Fruit fly (Drosophila melanogaster) whole organism, embryonic: ENCODE data around the gene rogdi.

ENCODE experiments used
- Ada2b ChIP-seq: fragments of 200-800 bp; sonication (Bioruptor generic); IDR thresholded peaks from 2 replicates; pipeline ENCODE4 v1.3.6; 2022; ENCODE audit warnings: missing biosample characterization, missing genetic modification characterization
- Aef1 ChIP-seq: fragments of 200-800 bp; sonication (Bioruptor generic); IDR thresholded peaks from 3 replicates; pipeline ENCODE4 v1.3.6; 2022; ENCODE audit warnings: missing biosample characterization, missing genetic modification characterization
- Atf3 ChIP-seq: fragments of 200-800 bp; sonication (Bioruptor generic); optimal IDR thresholded peaks from 3 replicates; lab custom pipeline; 2016; ENCODE audit warnings: missing biosample characterization, missing genetic modification characterization
- BtbVII ChIP-seq: fragments of 200-800 bp; sonication (Bioruptor generic); optimal IDR thresholded peaks from 3 replicates; lab custom pipeline; 2017; ENCODE audit warnings: missing biosample characterization, mild to moderate bottlenecking, missing genetic modification characterization
- CG10209 ChIP-seq: fragments of 200-800 bp; sonication (Bioruptor generic); optimal IDR thresholded peaks from 3 replicates; lab custom pipeline; 2017; ENCODE audit warnings: missing biosample characterization, mild to moderate bottlenecking, missing genetic modification characterization, missing genetic modification reagents
- CG10462 ChIP-seq: fragments of 200-800 bp; sonication (Bioruptor generic); optimal IDR thresholded peaks from 2 replicates; lab custom pipeline; 2016; ENCODE audit warnings: missing biosample characterization, missing genetic modification characterization
- CG12155 ChIP-seq: fragments of 200-800 bp; sonication (Bioruptor generic); optimal IDR thresholded peaks from 3 replicates; lab custom pipeline; 2016; ENCODE audit warnings: missing biosample characterization, missing genetic modification characterization
- CG14050 ChIP-seq: fragments of 200-800 bp; sonication (Bioruptor generic); IDR thresholded peaks from 3 replicates; pipeline ENCODE4 v1.3.6; 2022; ENCODE audit warnings: missing biosample characterization, missing genetic modification characterization
- CG1529 ChIP-seq: fragments of 200-800 bp; sonication (Bioruptor generic); optimal IDR thresholded peaks from 3 replicates; lab custom pipeline; 2018; ENCODE audit warnings: missing biosample characterization, missing genetic modification characterization
- CG15601 ChIP-seq: fragments of 200-800 bp; sonication (Bioruptor generic); optimal IDR thresholded peaks from 3 replicates; lab custom pipeline; 2019; ENCODE audit warnings: missing biosample characterization, mild to moderate bottlenecking, missing genetic modification characterization, moderate library complexity
- CG16779 ChIP-seq: fragments of 200-800 bp; sonication (Bioruptor generic); IDR thresholded peaks from 2 replicates; pipeline ENCODE4 v1.3.6; 2022; ENCODE audit warnings: missing biosample characterization, missing genetic modification characterization
- CG16863 ChIP-seq: fragments of 200-800 bp; sonication (Bioruptor generic); optimal IDR thresholded peaks from 3 replicates; lab custom pipeline; 2016; ENCODE audit warnings: missing biosample characterization, missing genetic modification characterization
- CG17912 ChIP-seq: fragments of 200-800 bp; sonication (Bioruptor generic); optimal IDR thresholded peaks from 2 replicates; lab custom pipeline; 2018; ENCODE audit warnings: missing biosample characterization, mild to moderate bottlenecking, missing genetic modification characterization
- CG18764 ChIP-seq: fragments of 200-800 bp; sonication (Bioruptor generic); optimal IDR thresholded peaks from 3 replicates; lab custom pipeline; 2016; ENCODE audit warnings: missing biosample characterization, missing genetic modification characterization
- CG2202 ChIP-seq: fragments of 200-800 bp; sonication (Bioruptor generic); optimal IDR thresholded peaks from 2 replicates; lab custom pipeline; 2018; ENCODE audit warnings: missing biosample characterization, mild to moderate bottlenecking, missing genetic modification characterization
- CG3065 ChIP-seq: fragments of 200-800 bp; sonication (Bioruptor generic); optimal IDR thresholded peaks from 2 replicates; lab custom pipeline; 2016; ENCODE audit warnings: missing biosample characterization, missing genetic modification characterization
- CG31224 ChIP-seq: fragments of 200-800 bp; sonication (Bioruptor generic); IDR thresholded peaks from 2 replicates; pipeline ENCODE4 v1.3.6; 2022; ENCODE audit warnings: missing biosample characterization, missing genetic modification characterization
- CG31365 ChIP-seq: fragments of 200-800 bp; sonication (Bioruptor generic); optimal IDR thresholded peaks from 2 replicates; lab custom pipeline; 2018; ENCODE audit warnings: missing biosample characterization, mild to moderate bottlenecking, missing genetic modification characterization
- CG34422 ChIP-seq: fragments of 200-800 bp; sonication (Bioruptor generic); IDR thresholded peaks from 3 replicates; pipeline ENCODE4 v1.3.6; 2022; ENCODE audit warnings: missing biosample characterization, missing genetic modification characterization
- CG3838 ChIP-seq: fragments of 200-800 bp; sonication (Bioruptor generic); optimal IDR thresholded peaks from 3 replicates; lab custom pipeline; 2016; ENCODE audit warnings: missing biosample characterization, missing genetic modification characterization
- CG5245 ChIP-seq: fragments of 200-800 bp; sonication (Bioruptor generic); optimal IDR thresholded peaks from 3 replicates; lab custom pipeline; 2016; ENCODE audit warnings: missing biosample characterization, missing genetic modification characterization
- CG6791 ChIP-seq: fragments of 200-800 bp; sonication (Bioruptor generic); IDR thresholded peaks from 3 replicates; pipeline ENCODE4 v1.3.6; 2022; ENCODE audit warnings: missing biosample characterization, missing genetic modification characterization; ENCODE audit not compliant: partially characterized antibody
- CG7372 ChIP-seq: fragments of 200-800 bp; sonication (Bioruptor generic); IDR thresholded peaks from 2 replicates; pipeline ENCODE4 v1.3.6; 2022; ENCODE audit warnings: missing biosample characterization, missing genetic modification characterization
- CG7745 ChIP-seq: fragments of 200-800 bp; sonication (Bioruptor generic); optimal IDR thresholded peaks from 2 replicates; lab custom pipeline; 2018; ENCODE audit warnings: missing biosample characterization, mild to moderate bottlenecking, missing genetic modification characterization, moderate library complexity
- CG8359 ChIP-seq: fragments of 200-800 bp; sonication (Bioruptor generic); optimal IDR thresholded peaks from 2 replicates; lab custom pipeline; 2017; ENCODE audit warnings: missing biosample characterization, mild to moderate bottlenecking, missing genetic modification characterization, borderline replicate concordance
- D19B ChIP-seq: fragments of 200-800 bp; sonication (Bioruptor generic); optimal IDR thresholded peaks from 2 replicates; lab custom pipeline; 2017; ENCODE audit warnings: missing biosample characterization, mild to moderate bottlenecking, missing genetic modification characterization
- E2f2 ChIP-seq: fragments of 200-800 bp; sonication (Bioruptor generic); IDR thresholded peaks from 2 replicates; pipeline ENCODE4 v1.3.6; 2022; ENCODE audit warnings: missing biosample characterization, missing genetic modification characterization
- GATAe ChIP-seq: fragments of 200-800 bp; sonication (Bioruptor generic); conservative IDR thresholded peaks from 2 replicates; pipeline ENCODE4 v1.3.6; 2022; ENCODE audit warnings: missing biosample characterization, missing genetic modification characterization
- Hr51 ChIP-seq, 2 experiments: fragments of 200-800 bp; sonication (Bioruptor generic); optimal IDR thresholded peaks; 2 replicates in 1 of 2; 3 replicates in 1 of 2; lab custom pipeline; 2016 to 2018; ENCODE audit warnings: missing biosample characterization in 2 of 2, missing genetic modification characterization in 2 of 2, mild to moderate bottlenecking in 1 of 2, moderate library complexity in 1 of 2
- Max ChIP-seq: fragments of 200-800 bp; sonication (Bioruptor generic); optimal IDR thresholded peaks from 2 replicates; lab custom pipeline; 2016; ENCODE audit warnings: missing biosample characterization, mild to moderate bottlenecking, missing genetic modification characterization
- Stat92E ChIP-seq, 3 experiments: fragments of >200 bp in 2 of 3; fragments of 200-800 bp in 1 of 3; sonication (Bioruptor generic) in 1 of 3; optimal IDR thresholded peaks; 2 replicates each; lab custom pipeline; 2017 to 2019; ENCODE audit warnings: missing biosample characterization in 3 of 3, missing genetic modification characterization in 3 of 3, mild to moderate bottlenecking in 1 of 3, moderate library complexity in 1 of 3
- amos ChIP-seq: fragments of 200-800 bp; sonication (Bioruptor generic); IDR thresholded peaks from 2 replicates; pipeline ENCODE4 v1.3.6; 2022; ENCODE audit warnings: missing biosample characterization, missing genetic modification characterization; ENCODE audit not compliant: partially characterized antibody
- bsh ChIP-seq, 2 experiments: fragments of 200-800 bp; sonication (Bioruptor generic); optimal IDR thresholded peaks; 2 replicates each; lab custom pipeline; 2017 to 2018; ENCODE audit warnings: mild to moderate bottlenecking in 2 of 2, missing biosample characterization in 2 of 2, missing genetic modification characterization in 2 of 2, moderate library complexity in 1 of 2
- crp ChIP-seq, 2 experiments: fragments of 200-800 bp; sonication (Bioruptor generic); optimal IDR thresholded peaks; 2 replicates in 1 of 2; 3 replicates in 1 of 2; lab custom pipeline; 2017; ENCODE audit warnings: missing biosample characterization in 2 of 2, missing genetic modification characterization in 2 of 2, mild to moderate bottlenecking in 1 of 2, moderate library complexity in 1 of 2
- h ChIP-seq: fragments of >200 bp; optimal IDR thresholded peaks from 2 replicates; lab custom pipeline; 2017
- her ChIP-seq: fragments of 200-800 bp; sonication (Bioruptor generic); optimal IDR thresholded peaks from 2 replicates; lab custom pipeline; 2016; ENCODE audit warnings: missing biosample characterization, missing genetic modification characterization
- kah ChIP-seq: fragments of 200-800 bp; sonication (Bioruptor generic); optimal IDR thresholded peaks from 2 replicates; lab custom pipeline; 2018; ENCODE audit warnings: missing biosample characterization, mild to moderate bottlenecking, missing genetic modification characterization
- lov ChIP-seq, 2 experiments: fragments of 200-800 bp in 1 of 2; fragments of >200 bp in 1 of 2; sonication (Bioruptor generic) in 1 of 2; IDR thresholded peaks in 1 of 2; optimal IDR thresholded peaks in 1 of 2; 2 replicates in 1 of 2; 3 replicates in 1 of 2; pipeline versions ENCODE4 v1.3.6 to Lab custom; 2017 to 2022; ENCODE audit warnings: missing biosample characterization in 1 of 2, missing genetic modification characterization in 1 of 2
- nerfin-1 ChIP-seq: fragments of 200-800 bp; sonication (Bioruptor generic); optimal IDR thresholded peaks from 3 replicates; lab custom pipeline; 2019; ENCODE audit warnings: missing biosample characterization, mild to moderate bottlenecking, missing genetic modification characterization, moderate library complexity
- oc ChIP-seq: fragments of 200-800 bp; sonication (Bioruptor generic); optimal IDR thresholded peaks from 2 replicates; lab custom pipeline; 2018; ENCODE audit warnings: missing biosample characterization, mild to moderate bottlenecking, missing genetic modification characterization, moderate library complexity
- rib ChIP-seq: fragments of 200-800 bp; sonication (Bioruptor generic); IDR thresholded peaks from 2 replicates; pipeline ENCODE4 v1.3.6; 2022; ENCODE audit warnings: missing biosample characterization, missing genetic modification characterization
- sisA ChIP-seq: fragments of 200-800 bp; sonication (Bioruptor generic); IDR thresholded peaks from 2 replicates; pipeline ENCODE4 v1.3.6; 2022; ENCODE audit warnings: missing biosample characterization, missing genetic modification characterization
- vfl ChIP-seq: fragments of 200-800 bp; sonication (Bioruptor generic); optimal IDR thresholded peaks from 2 replicates; lab custom pipeline; 2016; ENCODE audit warnings: missing biosample characterization, missing genetic modification characterization
- vnd ChIP-seq: fragments of 200-800 bp; sonication (Bioruptor generic); IDR thresholded peaks from 3 replicates; pipeline ENCODE4 v1.3.6; 2022; ENCODE audit warnings: missing biosample characterization, missing genetic modification characterization; ENCODE audit not compliant: partially characterized antibody
- yki ChIP-seq: fragments of >200 bp; optimal IDR thresholded peaks from 3 replicates; lab custom pipeline; 2018

The rogdi gene

DNA sequence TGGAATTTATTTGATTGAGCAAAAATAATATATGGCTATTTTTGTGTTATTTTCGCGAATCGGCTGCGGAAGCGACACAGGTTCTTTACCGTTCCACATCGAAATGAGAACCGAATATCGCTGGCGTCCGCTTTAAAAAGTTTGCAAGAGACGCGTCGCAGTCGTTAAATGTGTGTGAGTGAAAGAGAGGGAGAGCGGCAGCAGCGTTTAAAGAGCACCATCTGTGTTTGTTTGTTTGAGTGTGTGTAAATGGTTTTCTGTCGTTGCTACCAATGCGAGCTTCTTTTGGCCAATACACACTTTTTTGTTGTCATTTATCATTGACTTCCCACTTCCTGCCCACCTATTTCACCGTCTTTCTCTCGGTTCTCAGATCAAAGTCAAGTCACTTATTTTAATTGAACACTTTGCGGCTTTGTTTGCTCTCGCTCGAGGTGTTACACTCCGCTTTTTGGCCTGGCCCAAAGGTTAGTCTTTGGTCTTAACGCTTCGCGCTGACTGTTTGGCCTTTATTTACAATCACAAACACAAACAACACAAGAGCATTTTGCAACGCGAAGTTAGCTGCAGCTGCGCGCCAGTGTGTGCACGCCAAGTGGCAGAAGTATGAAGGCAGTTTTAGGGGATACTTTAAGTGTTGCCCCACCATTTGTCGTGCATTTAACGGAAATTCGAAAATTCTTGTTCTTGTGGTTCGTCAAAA is 37.1 kb upstream of the rogdi start, which contains the start of gene CG3764 (continued):
- peak; percentile 24 for TF ChIP-seq CG7745
- no peak for TF ChIP-seq yki (lab: Kevin White, UChicago)
- TF ChIP-seq CG2202 (tag; lab: Kevin White, UChicago): peak; percentile 78
- peak; percentile 47; the same call in 1 of the 3 replicates for TF ChIP-seq CG6791 (GFP tag; lab: Robert Waterston, UW)
- TF ChIP-seq CG5245: peak; percentile 30
- peak; percentile 81 for TF ChIP-seq BtbVII (GFP tag; lab: Kevin White, UChicago)
- TF ChIP-seq CG12155 (GFP tag; lab: Kevin White, UChicago): no peak
- TF ChIP-seq CG7372: peak; percentile 31; the same call in 1 of the 2 replicates
- peak; percentile 77 for TF ChIP-seq CG1529
- peak; percentile 71 for TF ChIP-seq CG18764 (GFP tag; lab: Kevin White, UChicago)
- TF ChIP-seq crp (GFP tag; optimal IDR thresholded peaks at IDR 0.05; lab: Kevin White, UChicago): peak in 1 of 2 experiments; percentile 61
- peak; percentile 69 for TF ChIP-seq Atf3 (GFP tag; lab: Kevin White, UChicago)
- peak; percentile 38 for TF ChIP-seq CG3065 (GFP tag; lab: Kevin White, UChicago)
- no peak for TF ChIP-seq oc (tag; lab: Kevin White, UChicago)
- TF ChIP-seq CG17912: peak; percentile 98
- peak; percentile 73 for TF ChIP-seq CG16863 (GFP tag; lab: Kevin White, UChicago)
- peak; percentile 86 for TF ChIP-seq CG10209
- peak; percentile 29; the same call in 1 of the 2 replicates for TF ChIP-seq CG31224 (GFP tag; lab: Robert Waterston, UW)

DNA sequence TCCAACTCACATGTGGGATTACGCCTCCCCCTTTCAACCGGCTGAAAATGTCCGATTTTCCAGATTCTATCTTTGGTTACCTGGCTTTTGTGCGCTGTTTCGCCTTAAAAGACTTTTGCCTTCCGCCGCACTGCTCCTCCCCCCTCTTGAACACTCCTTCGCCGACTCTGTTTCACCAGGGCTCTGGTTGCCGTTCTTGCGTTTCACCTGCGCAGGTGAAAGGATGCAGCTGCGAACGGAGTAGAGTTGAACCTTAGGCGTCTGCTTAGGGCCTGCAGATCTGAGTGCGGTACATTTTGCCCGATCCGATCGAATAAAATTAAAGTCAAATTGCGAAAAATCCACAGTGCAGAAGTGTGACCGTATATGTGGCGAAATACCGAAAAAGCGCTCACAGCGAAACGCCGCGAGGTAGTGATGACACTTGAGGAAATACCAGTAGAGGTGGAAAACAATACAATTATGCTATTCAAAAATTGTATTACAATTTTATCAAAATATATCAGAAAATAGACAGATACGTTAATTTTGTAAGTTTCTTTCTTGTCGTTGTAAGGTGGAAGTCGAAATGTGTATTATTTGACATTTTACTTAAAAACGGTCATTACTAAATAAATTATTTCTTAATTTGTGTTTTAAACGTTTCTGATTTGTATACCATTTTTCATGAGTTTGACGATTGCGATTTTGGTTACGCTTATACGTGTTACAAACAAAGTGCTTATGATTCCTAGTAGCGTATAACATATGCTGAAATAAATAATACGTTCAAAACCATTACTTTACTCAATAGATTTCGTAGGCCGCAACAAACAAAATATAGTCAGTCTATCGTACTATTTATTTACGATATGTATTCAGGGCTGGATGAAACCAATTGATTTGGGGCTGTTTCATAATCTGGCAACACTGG is 33.4 kb upstream of the rogdi start, which contains the start of the genes CG6664 and CG7728:
CG6664 (minus strand) TSS at position 518 of the 913 bp plus-strand sequence.
CG7728 (plus strand) TSS at position 874 of the 913 bp plus-strand sequence.
- no peak for TF ChIP-seq D19B (GFP tag; lab: Kevin White, UChicago)
- peak; percentile 43 for TF ChIP-seq nerfin-1 (tag; lab: Kevin White, UChicago)
- no peak for TF ChIP-seq h
- TF ChIP-seq kah: no peak
- TF ChIP-seq Ada2b (GFP tag; lab: Robert Waterston, UW): 0 out of 2 replicates have a peak, but pooled peaks have one; percentile 17
- peak; percentile 35 for TF ChIP-seq CG12155 (GFP tag; lab: Kevin White, UChicago)
- TF ChIP-seq CG3838 (GFP tag; lab: Kevin White, UChicago): no peak
- TF ChIP-seq bsh (GFP tag; optimal IDR thresholded peaks at IDR 0.05; lab: Kevin White, UChicago): no peak
- peak; percentile 35 for TF ChIP-seq vfl
- peak; percentile 60 for TF ChIP-seq sisA (GFP tag; lab: Robert Waterston, UW)
- TF ChIP-seq E2f2 (GFP tag; lab: Robert Waterston, UW): peak; percentile 72
- no peak for TF ChIP-seq Hr51 (GFP tag; optimal IDR thresholded peaks at IDR 0.05; lab: Kevin White, UChicago)
- TF ChIP-seq CG31365 (tag; lab: Kevin White, UChicago): no peak
- TF ChIP-seq CG8359: no peak
- TF ChIP-seq vnd (GFP tag; lab: Robert Waterston, UW): 0 out of 3 replicates have a peak, but pooled peaks have one; percentile 32
- TF ChIP-seq CG34422 (GFP tag; lab: Robert Waterston, UW): peak; percentile 52
- TF ChIP-seq Max (GFP tag; lab: Kevin White, UChicago): peak; percentile 46
- no peak for TF ChIP-seq CG16779 (GFP tag; lab: Robert Waterston, UW)
- TF ChIP-seq GATAe (GFP tag; lab: Robert Waterston, UW): no peak
- peak; percentile 21 for TF ChIP-seq CG15601 (tag; lab: Kevin White, UChicago)
- peak in 1 of 3 experiments; percentile 6 for TF ChIP-seq Stat92E (GFP tag; optimal IDR thresholded peaks at IDR 0.05; lab: Kevin White, UChicago)
- 0 out of 3 replicates have a peak, but pooled peaks have one; percentile 11 for TF ChIP-seq CG14050 (GFP tag; lab: Robert Waterston, UW)
- peak; percentile 60; the same call in 1 of the 2 replicates for TF ChIP-seq amos (GFP tag; lab: Robert Waterston, UW)
- TF ChIP-seq lov (optimal IDR thresholded peaks at IDR 0.05; lab: Kevin White, UChicago): no peak
- TF ChIP-seq lov (GFP tag; IDR thresholded peaks at IDR 0.05; lab: Robert Waterston, UW): no peak
- no peak for TF ChIP-seq CG10462 (GFP tag; lab: Kevin White, UChicago)
- TF ChIP-seq rib (GFP tag; lab: Robert Waterston, UW): peak; percentile 58
- no peak for TF ChIP-seq her (GFP tag; lab: Kevin White, UChicago)
- peak; percentile 54; the same call in 2 of the 3 replicates for TF ChIP-seq Aef1 (GFP tag; lab: Robert Waterston, UW)
